Fruit fly (Drosophila melanogaster) whole organism, embryonic: ENCODE measurements around the gene CG33721.

Experiments
- br ChIP-seq: fragments of >200 bp; optimal IDR thresholded peaks from 2 replicates; lab custom pipeline; 2017
- lov ChIP-seq, 2 experiments: fragments of 200-800 bp in 1 of 2; fragments of >200 bp in 1 of 2; sonication (Bioruptor generic) in 1 of 2; IDR thresholded peaks in 1 of 2; optimal IDR thresholded peaks in 1 of 2; 2 replicates in 1 of 2; 3 replicates in 1 of 2; pipeline versions ENCODE4 v1.3.6 to Lab custom; 2017 to 2022; ENCODE audit warnings: missing biosample characterization in 1 of 2, missing genetic modification characterization in 1 of 2
- salm ChIP-seq: fragments of 200-800 bp; sonication (Bioruptor generic); optimal IDR thresholded peaks from 2 replicates; lab custom pipeline; 2018; ENCODE audit warnings: missing biosample characterization, mild to moderate bottlenecking, missing genetic modification characterization

dm6 chr3R:22288305-22288704 is 42.6 kb upstream of the CG33721 start:
- no peak for TF ChIP-seq lov (optimal IDR thresholded peaks at IDR 0.05; lab: Kevin White, UChicago)
- TF ChIP-seq lov (GFP tag; IDR thresholded peaks at IDR 0.05; lab: Robert Waterston, UW) = no peak
- TF ChIP-seq salm = no peak
- TF ChIP-seq br (lab: Kevin White, UChicago) = no peak
